Fruit fly (Drosophila melanogaster) whole organism, embryonic: ENCODE measurements around the gene Nca.

Source experiments
- BEAF-32 ChIP-seq: fragments of 200-800 bp; sonication (Bioruptor generic); optimal IDR thresholded peaks from 3 replicates; lab custom pipeline; 2017; ENCODE audit warnings: missing biosample characterization, missing genetic modification characterization, mild to moderate bottlenecking, moderate library complexity, missing genetic modification reagents
- CG10431 ChIP-seq: fragments of 200-800 bp; sonication (Bioruptor generic); optimal IDR thresholded peaks from 3 replicates; lab custom pipeline; 2018; ENCODE audit warnings: missing biosample characterization, mild to moderate bottlenecking, missing genetic modification characterization
- CG10959 ChIP-seq: fragments of 200-800 bp; sonication (Bioruptor generic); IDR thresholded peaks from 2 replicates; pipeline ENCODE4 v1.3.6; 2022; ENCODE audit warnings: missing biosample characterization, missing genetic modification characterization
- CG11723 ChIP-seq: fragments of 200-800 bp; sonication (Bioruptor generic); optimal IDR thresholded peaks from 2 replicates; lab custom pipeline; 2017; ENCODE audit warnings: missing biosample characterization, mild to moderate bottlenecking, missing genetic modification characterization
- CG12219 ChIP-seq: fragments of 200-800 bp; sonication (Bioruptor generic); optimal IDR thresholded peaks from 3 replicates; lab custom pipeline; 2018; ENCODE audit warnings: missing biosample characterization, mild to moderate bottlenecking, missing genetic modification characterization
- CG12236 ChIP-seq: fragments of 200-800 bp; sonication (Bioruptor generic); optimal IDR thresholded peaks from 2 replicates; lab custom pipeline; 2016; ENCODE audit warnings: missing biosample characterization, missing genetic modification characterization
- CG12659 ChIP-seq: fragments of 200-800 bp; sonication (Bioruptor generic); optimal IDR thresholded peaks from 3 replicates; lab custom pipeline; 2017; ENCODE audit warnings: mild to moderate bottlenecking, missing biosample characterization, missing genetic modification reagents, missing genetic modification characterization
- CG14441 ChIP-seq: fragments of 200-800 bp; sonication (Bioruptor generic); IDR thresholded peaks from 2 replicates; pipeline ENCODE4 v1.3.6; 2022; ENCODE audit warnings: missing biosample characterization, missing genetic modification characterization
- CG15514 ChIP-seq: fragments of 200-800 bp; sonication (Bioruptor generic); optimal IDR thresholded peaks from 3 replicates; lab custom pipeline; 2017; ENCODE audit warnings: missing biosample characterization, missing genetic modification characterization, mild to moderate bottlenecking, moderate library complexity, missing genetic modification reagents
- CG1603 ChIP-seq: fragments of 200-800 bp; sonication (Bioruptor generic); optimal IDR thresholded peaks from 2 replicates; lab custom pipeline; 2019; ENCODE audit warnings: missing biosample characterization, mild to moderate bottlenecking, missing genetic modification characterization, moderate library complexity
- CG16815 ChIP-seq: fragments of 200-800 bp; sonication (Bioruptor generic); optimal IDR thresholded peaks from 3 replicates; lab custom pipeline; 2017; ENCODE audit warnings: missing biosample characterization, mild to moderate bottlenecking, missing genetic modification characterization
- CG16863 ChIP-seq: fragments of 200-800 bp; sonication (Bioruptor generic); optimal IDR thresholded peaks from 3 replicates; lab custom pipeline; 2016; ENCODE audit warnings: missing biosample characterization, missing genetic modification characterization
- CG17912 ChIP-seq: fragments of 200-800 bp; sonication (Bioruptor generic); optimal IDR thresholded peaks from 2 replicates; lab custom pipeline; 2018; ENCODE audit warnings: missing biosample characterization, mild to moderate bottlenecking, missing genetic modification characterization
- CG1832 ChIP-seq: fragments of 200-800 bp; sonication (Bioruptor generic); optimal IDR thresholded peaks from 2 replicates; lab custom pipeline; 2017; ENCODE audit warnings: missing biosample characterization, mild to moderate bottlenecking, missing genetic modification characterization, inconsistent platforms
- CG18476 ChIP-seq: fragments of 200-800 bp; sonication (Bioruptor generic); optimal IDR thresholded peaks from 2 replicates; lab custom pipeline; 2016; ENCODE audit warnings: missing biosample characterization, mild to moderate bottlenecking, missing genetic modification characterization
- CG30431 ChIP-seq: fragments of 200-800 bp; sonication (Bioruptor generic); optimal IDR thresholded peaks from 2 replicates; lab custom pipeline; 2017; ENCODE audit warnings: missing biosample characterization, missing genetic modification characterization
- CG33557 ChIP-seq: fragments of 200-800 bp; sonication (Bioruptor generic); optimal IDR thresholded peaks from 2 replicates; lab custom pipeline; 2019; ENCODE audit warnings: missing biosample characterization, mild to moderate bottlenecking, missing genetic modification characterization, moderate library complexity
- CG4424 ChIP-seq: fragments of 200-800 bp; sonication (Bioruptor generic); optimal IDR thresholded peaks from 3 replicates; lab custom pipeline; 2016; ENCODE audit warnings: missing biosample characterization, missing genetic modification characterization
- CG4617 ChIP-seq: fragments of 200-800 bp; sonication (Bioruptor generic); optimal IDR thresholded peaks from 3 replicates; lab custom pipeline; 2016; ENCODE audit warnings: missing biosample characterization, missing genetic modification characterization, borderline replicate concordance
- CG7556 ChIP-seq: fragments of 200-800 bp; sonication (Bioruptor generic); optimal IDR thresholded peaks from 2 replicates; lab custom pipeline; 2017; ENCODE audit warnings: missing biosample characterization, mild to moderate bottlenecking, missing genetic modification characterization
- CG7745 ChIP-seq: fragments of 200-800 bp; sonication (Bioruptor generic); optimal IDR thresholded peaks from 2 replicates; lab custom pipeline; 2018; ENCODE audit warnings: missing biosample characterization, mild to moderate bottlenecking, missing genetic modification characterization, moderate library complexity
- CG7786 ChIP-seq: fragments of 200-800 bp; sonication (Bioruptor generic); optimal IDR thresholded peaks from 2 replicates; lab custom pipeline; 2016; ENCODE audit warnings: missing biosample characterization, missing genetic modification characterization
- CG7839 ChIP-seq: fragments of 200-800 bp; sonication (Bioruptor generic); optimal IDR thresholded peaks from 3 replicates; lab custom pipeline; 2018; ENCODE audit warnings: missing biosample characterization, mild to moderate bottlenecking, missing genetic modification characterization, moderate library complexity
- CG8359 ChIP-seq: fragments of 200-800 bp; sonication (Bioruptor generic); optimal IDR thresholded peaks from 2 replicates; lab custom pipeline; 2017; ENCODE audit warnings: missing biosample characterization, mild to moderate bottlenecking, missing genetic modification characterization, borderline replicate concordance
- CG9797 ChIP-seq: fragments of 200-800 bp; sonication (Bioruptor generic); optimal IDR thresholded peaks from 3 replicates; lab custom pipeline; 2018; ENCODE audit warnings: missing biosample characterization, mild to moderate bottlenecking, missing genetic modification characterization
- Dfd ChIP-seq, 2 experiments: fragments of >200 bp; optimal IDR thresholded peaks; 2 replicates each; lab custom pipeline; 2017; ENCODE audit warnings: missing biosample characterization in 2 of 2, missing genetic modification characterization in 2 of 2
- Dref ChIP-seq: fragments of 200-800 bp; sonication (Bioruptor generic); IDR thresholded peaks from 2 replicates; pipeline ENCODE4 v1.3.6; 2022; ENCODE audit warnings: missing biosample characterization, missing genetic modification characterization
- Ets65A ChIP-seq: fragments of 200-800 bp; sonication (Bioruptor generic); peaks from one replicate; lab custom pipeline; 2016; ENCODE audit warnings: missing biosample characterization, missing genetic modification characterization
- Fer3 ChIP-seq: fragments of 200-800 bp; sonication (Bioruptor generic); optimal IDR thresholded peaks from 2 replicates; lab custom pipeline; 2018; ENCODE audit warnings: missing biosample characterization, mild to moderate bottlenecking, missing genetic modification characterization, moderate library complexity
- HLH3B ChIP-seq: fragments of 200-800 bp; sonication (Bioruptor generic); IDR thresholded peaks from 2 replicates; pipeline ENCODE4 v1.3.6; 2022; ENCODE audit warnings: missing biosample characterization, missing genetic modification characterization
- Hr51 ChIP-seq, 2 experiments: fragments of 200-800 bp; sonication (Bioruptor generic); optimal IDR thresholded peaks; 2 replicates in 1 of 2; 3 replicates in 1 of 2; lab custom pipeline; 2016 to 2018; ENCODE audit warnings: missing biosample characterization in 2 of 2, missing genetic modification characterization in 2 of 2, mild to moderate bottlenecking in 1 of 2, moderate library complexity in 1 of 2
- MBD-R2 ChIP-seq: fragments of 200-800 bp; sonication (Bioruptor generic); IDR thresholded peaks from 2 replicates; pipeline ENCODE4 v1.3.6; 2022; ENCODE audit warnings: missing biosample characterization, missing genetic modification characterization
- Med ChIP-seq: fragments of 200-800 bp; sonication (Bioruptor generic); peaks from one replicate; lab custom pipeline; 2016; ENCODE audit warnings: missing biosample characterization, missing genetic modification characterization, mild to moderate bottlenecking, inconsistent platforms, moderate library complexity
- Meics ChIP-seq: fragments of 200-800 bp; sonication (Bioruptor generic); optimal IDR thresholded peaks from 2 replicates; lab custom pipeline; 2017; ENCODE audit warnings: missing biosample characterization, mild to moderate bottlenecking, missing genetic modification characterization
- Nf-YB ChIP-seq: fragments of 200-800 bp; sonication (Bioruptor generic); optimal IDR thresholded peaks from 3 replicates; lab custom pipeline; 2019; ENCODE audit warnings: missing biosample characterization, mild to moderate bottlenecking, missing genetic modification characterization, moderate library complexity
- Opbp ChIP-seq: fragments of 200-800 bp; sonication (Bioruptor generic); IDR thresholded peaks from 3 replicates; pipeline ENCODE4 v1.3.6; 2022; ENCODE audit warnings: missing biosample characterization, missing genetic modification characterization; ENCODE audit not compliant: partially characterized antibody
- Pdp1 ChIP-seq, 2 experiments: fragments of 200-800 bp; sonication (Bioruptor generic); optimal IDR thresholded peaks; 3 replicates each; lab custom pipeline; 2016; ENCODE audit warnings: missing biosample characterization in 2 of 2, missing genetic modification characterization in 2 of 2, mild to moderate bottlenecking in 1 of 2, moderate library complexity in 1 of 2
- Scr ChIP-seq: fragments of 200-800 bp; sonication (Bioruptor generic); IDR thresholded peaks from 2 replicates; pipeline ENCODE4 v1.3.6; 2022; ENCODE audit warnings: missing biosample characterization, missing genetic modification characterization; ENCODE audit not compliant: partially characterized antibody
- abd-A ChIP-seq: fragments of 200-800 bp; sonication (Bioruptor generic); optimal IDR thresholded peaks from 3 replicates; lab custom pipeline; 2019; ENCODE audit warnings: missing biosample characterization, mild to moderate bottlenecking, missing genetic modification characterization, moderate library complexity
- ase ChIP-seq: fragments of 200-800 bp; sonication (Bioruptor generic); IDR thresholded peaks from 3 replicates; pipeline ENCODE4 v1.3.6; 2022; ENCODE audit warnings: missing biosample characterization, missing genetic modification characterization
- fd3F ChIP-seq: fragments of 200-800 bp; sonication (Bioruptor generic); optimal IDR thresholded peaks from 2 replicates; lab custom pipeline; 2018; ENCODE audit warnings: missing biosample characterization, mild to moderate bottlenecking, missing genetic modification characterization, moderate library complexity
- fd96Cb ChIP-seq: fragments of 200-800 bp; sonication (Bioruptor generic); optimal IDR thresholded peaks from 2 replicates; lab custom pipeline; 2018; ENCODE audit warnings: missing biosample characterization, mild to moderate bottlenecking, missing genetic modification characterization, moderate library complexity
- gce ChIP-seq: fragments of 200-800 bp; sonication (Bioruptor generic); IDR thresholded peaks from 3 replicates; pipeline ENCODE4 v1.3.6; 2022; ENCODE audit warnings: missing biosample characterization, missing genetic modification characterization
- hb ChIP-seq: fragments of 200-800 bp; sonication (Bioruptor generic); IDR thresholded peaks from 3 replicates; pipeline ENCODE4 v1.3.6; 2022; ENCODE audit warnings: missing biosample characterization, missing genetic modification characterization; ENCODE audit not compliant: partially characterized antibody
- jigr1 ChIP-seq: fragments of 200-800 bp; sonication (Bioruptor generic); IDR thresholded peaks from 3 replicates; pipeline ENCODE4 v1.3.6; 2022; ENCODE audit warnings: missing biosample characterization, missing genetic modification characterization
- kah ChIP-seq: fragments of 200-800 bp; sonication (Bioruptor generic); optimal IDR thresholded peaks from 2 replicates; lab custom pipeline; 2018; ENCODE audit warnings: missing biosample characterization, mild to moderate bottlenecking, missing genetic modification characterization
- pzg ChIP-seq: fragments of 200-800 bp; sonication (Bioruptor generic); optimal IDR thresholded peaks from 3 replicates; lab custom pipeline; 2018; ENCODE audit warnings: missing biosample characterization, mild to moderate bottlenecking, missing genetic modification characterization, moderate library complexity
- trem ChIP-seq: fragments of 200-800 bp; optimal IDR thresholded peaks from 3 replicates; lab custom pipeline; 2019; ENCODE audit warnings: missing biosample characterization, mild to moderate bottlenecking, missing genetic modification characterization, moderate library complexity

The Nca gene

dm6 chr3L:20000878-20001640, 9.4 kb downstream of the Nca start (continued):
- peak; percentile 99 for TF ChIP-seq CG1603 (tag; lab: Kevin White, UChicago)
- peak; percentile 62 for TF ChIP-seq CG4617 (GFP tag; lab: Kevin White, UChicago)
- no peak for TF ChIP-seq fd3F (GFP tag; lab: Kevin White, UChicago)
- no peak for TF ChIP-seq kah (GFP tag; lab: Kevin White, UChicago)
- peak; percentile 4 for TF ChIP-seq CG17912 (GFP tag; lab: Kevin White, UChicago)
- no peak for TF ChIP-seq CG10959
- no peak for TF ChIP-seq Nf-YB
- no peak for TF ChIP-seq CG8359 (GFP tag; lab: Kevin White, UChicago)
- no peak for TF ChIP-seq CG7745 (tag; lab: Kevin White, UChicago)
- TF ChIP-seq CG12659 (GFP tag; lab: Kevin White, UChicago), result peak; percentile 61
- no peak for TF ChIP-seq Ets65A
- TF ChIP-seq MBD-R2 (GFP tag; lab: Robert Waterston, UW), result peak; percentile 38; the same call in 1 of the 2 replicates
- TF ChIP-seq CG7786 (GFP tag; lab: Kevin White, UChicago), result no peak
- no peak for TF ChIP-seq hb
- no peak for TF ChIP-seq Opbp (GFP tag; lab: Robert Waterston, UW)
- TF ChIP-seq fd96Cb (tag; lab: Kevin White, UChicago), result no peak
- no peak for TF ChIP-seq CG30431
- TF ChIP-seq CG14441 (GFP tag; lab: Robert Waterston, UW), result no peak
- no peak for TF ChIP-seq CG18476 (GFP tag; lab: Kevin White, UChicago)
- TF ChIP-seq jigr1 (GFP tag; lab: Robert Waterston, UW), result peak; percentile 49; the same call in 1 of the 3 replicates
- TF ChIP-seq trem (tag; lab: Kevin White, UChicago), result peak; percentile 18
- TF ChIP-seq CG33557 (GFP tag; lab: Kevin White, UChicago), result peak; percentile 11
- TF ChIP-seq Hr51 (GFP tag; optimal IDR thresholded peaks at IDR 0.05; lab: Kevin White, UChicago), result no peak
- no peak for TF ChIP-seq HLH3B (GFP tag; lab: Robert Waterston, UW)
- TF ChIP-seq CG16815 (GFP tag; lab: Kevin White, UChicago), result no peak
- TF ChIP-seq CG12219, result no peak
- TF ChIP-seq Dfd (GFP tag; optimal IDR thresholded peaks at IDR 0.05; lab: Kevin White, UChicago), result no peak
- TF ChIP-seq CG10431 (GFP tag; lab: Kevin White, UChicago), result no peak
- TF ChIP-seq CG7556, result no peak
- no peak for TF ChIP-seq CG9797 (GFP tag; lab: Kevin White, UChicago)
- no peak for TF ChIP-seq CG12236 (GFP tag; lab: Kevin White, UChicago)
- no peak for TF ChIP-seq ase (GFP tag; lab: Robert Waterston, UW)
- peak; percentile 44 for TF ChIP-seq pzg (GFP tag; lab: Kevin White, UChicago)
- TF ChIP-seq CG7839 (tag; lab: Kevin White, UChicago), result no peak
- TF ChIP-seq Dref (GFP tag; lab: Robert Waterston, UW), result peak; percentile 66
- TF ChIP-seq Scr (GFP tag; lab: Robert Waterston, UW), result 0 out of 2 replicates have a peak, but pooled peaks have one; percentile 13
- peak; percentile 12 for TF ChIP-seq CG15514 (GFP tag; lab: Kevin White, UChicago)
- no peak for TF ChIP-seq CG4424 (GFP tag; lab: Kevin White, UChicago)
- TF ChIP-seq Fer3 (tag; lab: Kevin White, UChicago), result no peak
- TF ChIP-seq Meics (GFP tag; lab: Kevin White, UChicago), result no peak
- TF ChIP-seq gce (GFP tag; lab: Robert Waterston, UW), result no peak
- TF ChIP-seq BEAF-32 (GFP tag; lab: Kevin White, UChicago), result peak; percentile 40
- TF ChIP-seq Med (GFP tag; lab: Kevin White, UChicago), result peak; percentile 70
- peak; percentile 44 for TF ChIP-seq CG11723 (GFP tag; lab: Kevin White, UChicago)
- no peak for TF ChIP-seq CG1832
- peak in 1 of 2 experiments; percentile 91 for TF ChIP-seq Pdp1 (GFP tag; optimal IDR thresholded peaks at IDR 0.05; lab: Kevin White, UChicago)
- no peak for TF ChIP-seq CG16863
- no peak for TF ChIP-seq abd-A (tag; lab: Kevin White, UChicago)
